Fruit fly (Drosophila melanogaster) S2 (cell line): ENCODE measurements around the gene Rpt3.

ENCODE experiments used
- CG8478 ChIP-seq: fragments of >200 bp; optimal IDR thresholded peaks from 2 replicates; lab custom pipeline; 2018
- CTCF ChIP-seq, 2 experiments: fragments of >200 bp; optimal IDR thresholded peaks; 2 replicates each; lab custom pipeline; 2018

Rpt3 gene

DNA sequence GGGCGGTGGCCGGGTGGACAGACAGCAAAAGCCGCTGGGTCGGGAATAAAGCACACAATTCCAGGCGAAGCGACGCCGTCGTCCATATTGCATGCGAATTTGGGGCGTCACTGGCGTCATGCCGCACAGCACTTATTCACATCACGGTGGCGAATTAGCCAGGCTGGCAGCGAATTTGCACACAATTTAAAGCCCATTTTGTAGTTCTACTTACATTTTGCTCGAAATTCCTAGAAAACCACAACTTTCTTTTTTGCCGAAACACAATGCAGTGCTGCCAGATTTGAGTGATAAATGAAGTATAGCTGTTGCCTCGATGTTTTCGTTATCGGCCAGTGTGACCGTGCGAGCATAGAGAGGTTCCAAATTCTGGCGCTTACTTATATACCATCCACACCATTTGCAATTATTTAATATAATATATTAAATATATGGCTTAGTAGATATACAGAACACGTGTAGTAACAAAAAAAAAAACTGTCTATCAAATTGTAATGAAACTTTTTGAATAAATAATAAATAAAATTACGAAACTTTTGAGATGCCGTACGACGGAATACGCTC, 23.5 kb downstream of the Rpt3 start, which contains the start of gene Ran:
Gene Ran, minus strand, starts transcription at position 445 of the 564 bp plus-strand sequence.
- TF ChIP-seq CG8478 (lab: Kevin White, UChicago) (no peak), CTCF (optimal IDR thresholded peaks at IDR 0.05; lab: Kevin White, UChicago) (no peak)

DNA sequence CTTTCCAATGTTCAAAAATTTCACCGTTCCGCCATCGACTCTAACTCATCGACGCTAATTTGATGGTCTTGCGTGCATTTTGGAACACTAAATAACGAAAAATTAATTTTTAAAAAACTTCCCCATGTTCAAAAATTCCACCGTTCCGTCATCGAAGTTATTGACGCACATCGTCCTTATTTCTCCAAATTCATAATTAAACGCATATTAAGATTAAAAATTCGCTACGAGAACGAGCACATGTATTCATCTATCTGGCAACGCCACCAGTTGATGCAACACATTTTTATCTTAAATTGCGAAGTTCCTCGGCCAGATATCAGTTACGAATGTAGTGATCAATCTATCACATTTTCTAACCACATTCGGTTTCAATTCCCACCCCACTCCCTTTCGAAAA, 24.3 kb downstream of the Rpt3 start, which contains the start of gene Lint-1:
Gene Lint-1, plus strand, starts transcription at position 123 of the 400 bp plus-strand sequence.
- TF ChIP-seq CTCF (optimal IDR thresholded peaks at IDR 0.05; lab: Kevin White, UChicago) (no peak), CG8478 (lab: Kevin White, UChicago) (no peak)

DNA sequence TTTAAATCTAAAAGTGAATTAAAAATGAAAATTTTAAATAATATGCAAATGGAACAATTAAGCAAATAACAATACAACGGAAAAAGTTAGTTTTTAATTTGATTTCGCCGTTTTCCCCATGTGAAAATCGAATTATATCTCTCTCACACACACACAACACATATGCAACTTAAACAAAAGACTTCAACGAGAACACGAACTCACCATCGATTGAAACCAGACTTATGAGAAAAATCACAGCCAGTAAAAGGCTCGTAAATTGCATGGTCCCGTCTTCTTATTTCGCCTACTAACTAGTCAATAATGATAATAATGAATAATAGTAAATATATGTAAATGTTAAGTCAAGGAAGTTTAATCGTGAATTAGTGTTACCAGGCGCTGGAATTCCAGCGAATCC, 28.5 kb downstream of the Rpt3 start:
- TF ChIP-seq CG8478 (lab: Kevin White, UChicago) (no peak), CTCF (optimal IDR thresholded peaks at IDR 0.05; lab: Kevin White, UChicago) (no peak)

DNA sequence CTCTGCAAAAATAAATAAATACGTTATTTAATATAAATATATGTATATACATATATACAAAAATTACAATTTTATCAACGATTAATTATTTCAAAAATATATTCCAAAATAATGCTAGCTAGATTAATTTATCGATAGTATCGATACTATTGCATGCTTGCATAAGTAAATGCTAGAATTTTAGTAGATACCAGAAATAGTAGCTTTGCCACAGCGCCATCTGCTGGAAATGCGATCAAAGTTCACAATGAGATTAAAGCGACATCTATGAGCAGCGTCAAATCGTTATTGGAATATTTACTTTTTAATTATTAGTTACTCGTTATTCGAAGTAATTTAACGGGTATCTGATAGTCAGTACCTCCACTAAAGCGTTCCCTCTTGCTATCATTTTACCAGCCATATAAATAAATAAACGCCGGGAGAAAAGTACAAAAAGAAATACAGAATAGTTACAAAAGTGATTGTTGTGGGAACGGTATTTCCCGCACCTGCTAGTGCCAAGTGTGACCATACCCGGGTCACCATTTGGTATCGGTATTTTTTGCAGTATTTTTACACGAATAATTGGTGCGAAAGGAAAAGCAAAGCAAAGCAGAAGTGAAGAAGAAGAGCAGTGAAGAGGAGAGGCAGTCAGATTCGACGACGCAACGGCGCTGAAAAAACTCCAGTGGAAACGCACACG, 29.1 kb downstream of the Rpt3 start, which contains the start of the genes rtv and Dlic:
Gene rtv, minus strand, starts transcription at position 165 of the 685 bp plus-strand sequence.
Gene Dlic, plus strand, starts transcription at position 596 of the 685 bp plus-strand sequence.
- TF ChIP-seq CG8478 (lab: Kevin White, UChicago) (no peak), CTCF (optimal IDR thresholded peaks at IDR 0.05; lab: Kevin White, UChicago) (peak; percentile 83 to 89)

DNA sequence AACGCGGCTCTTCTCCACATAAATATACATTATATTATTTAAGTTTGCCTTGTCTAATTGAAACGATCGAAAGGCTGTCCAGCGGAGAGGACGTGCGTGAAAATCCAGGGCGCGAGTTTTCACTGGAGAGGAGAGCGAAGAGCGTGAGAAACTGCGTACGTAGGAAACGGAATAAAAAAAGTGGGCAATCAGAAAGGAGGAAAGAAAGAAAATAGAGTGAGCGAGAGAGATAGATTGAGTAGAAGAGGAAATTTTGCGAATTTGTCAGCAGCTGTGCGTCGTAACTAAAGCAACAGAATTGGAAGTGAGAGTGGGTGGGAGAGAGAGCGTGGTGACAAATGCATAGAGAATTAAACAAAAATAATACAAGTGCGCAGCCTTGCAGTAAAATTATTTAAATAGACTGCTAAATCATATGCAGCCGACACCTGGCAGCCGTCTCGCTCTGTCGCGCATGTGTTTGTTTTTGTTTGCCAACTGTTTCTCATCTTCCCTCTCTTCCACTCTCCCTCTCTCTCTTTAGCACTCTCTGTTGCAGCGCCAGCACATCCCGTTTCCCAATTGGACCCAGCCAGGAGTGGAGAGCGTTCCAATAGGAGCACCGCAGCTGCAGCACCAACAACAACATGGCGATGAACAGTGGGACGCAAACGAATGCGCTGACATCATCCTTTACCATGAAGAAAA, 29.8 kb downstream of the Rpt3 start:
- TF ChIP-seq CTCF (optimal IDR thresholded peaks at IDR 0.05; lab: Kevin White, UChicago) (peak; percentile 1 to 18), CG8478 (lab: Kevin White, UChicago) (no peak)

DNA sequence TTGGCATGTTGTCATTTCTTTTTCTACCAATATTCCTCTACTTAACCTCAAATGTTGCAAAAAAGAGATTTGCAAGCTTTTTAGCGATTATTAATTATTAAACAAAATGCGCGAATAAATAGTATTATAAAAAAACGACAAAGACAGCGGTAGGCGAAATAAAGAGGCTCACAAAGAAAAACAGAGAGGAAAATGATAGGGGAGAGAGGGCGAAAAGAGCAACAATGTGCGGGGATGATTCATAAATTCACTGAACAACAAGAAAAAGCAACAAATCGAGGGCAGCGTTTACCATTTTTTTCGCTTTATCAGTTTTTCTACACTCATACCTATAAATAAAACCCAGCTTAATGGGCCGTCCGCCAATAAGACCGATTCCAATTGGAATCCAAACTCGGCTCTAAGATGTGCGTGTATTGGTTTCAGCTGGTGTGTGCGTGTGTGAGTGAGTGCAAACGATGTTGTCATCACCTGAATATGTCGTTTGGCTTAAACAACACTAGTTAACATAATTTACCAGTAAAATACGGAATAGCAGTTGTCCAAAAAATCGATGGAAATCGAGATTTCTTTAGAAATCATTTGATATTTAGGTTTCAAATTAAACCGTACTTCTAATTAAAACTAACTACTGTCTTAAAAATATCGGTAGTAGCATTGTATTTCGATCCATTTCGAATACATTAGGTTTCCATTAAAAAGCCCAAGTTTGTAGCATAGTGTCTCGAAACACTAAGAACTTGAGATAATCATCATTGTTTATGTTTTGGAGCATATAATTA, 31.1 kb downstream of the Rpt3 start:
- TF ChIP-seq CTCF (optimal IDR thresholded peaks at IDR 0.05; lab: Kevin White, UChicago) (no peak), CG8478 (lab: Kevin White, UChicago) (no peak)

DNA sequence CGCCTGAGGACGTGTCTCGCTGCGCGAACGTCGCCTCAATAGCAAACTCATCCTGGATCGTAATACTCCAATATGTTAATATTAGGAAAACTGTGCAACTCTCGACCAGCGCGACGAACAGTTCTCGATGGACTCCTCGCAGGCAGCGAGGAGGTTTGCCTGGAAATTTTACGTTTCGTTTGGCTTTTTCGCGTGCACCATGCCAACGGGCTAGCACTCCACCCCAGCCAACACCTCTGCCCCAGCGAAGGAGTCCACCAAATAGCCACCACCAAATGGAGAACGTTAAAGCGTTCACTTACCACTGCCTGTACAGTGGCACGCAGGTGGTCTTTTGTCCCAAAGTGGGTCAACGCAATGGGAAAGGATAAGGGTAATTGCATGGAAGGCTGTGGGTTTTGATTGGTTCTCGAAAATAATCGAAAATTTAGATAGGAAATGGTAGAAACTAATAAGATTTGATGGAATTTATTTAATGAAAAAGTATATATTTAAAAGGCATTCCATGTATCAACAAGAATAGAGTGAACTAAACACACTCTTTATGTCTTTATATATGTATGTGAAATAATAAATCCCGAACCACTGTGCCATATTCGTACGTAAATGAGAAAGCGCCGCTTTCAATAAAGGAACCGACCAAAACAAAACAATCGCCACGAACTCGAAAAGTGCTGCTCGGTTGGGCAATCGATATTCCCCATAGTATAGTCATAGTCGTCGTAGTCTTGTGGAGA, 35.0 kb downstream of the Rpt3 start, which contains the start of gene CG32668:
Gene CG32668, minus strand, starts transcription at position 51 of the 737 bp plus-strand sequence.
- TF ChIP-seq CG8478 (lab: Kevin White, UChicago) (no peak), CTCF (optimal IDR thresholded peaks at IDR 0.05; lab: Kevin White, UChicago) (no peak)

DNA sequence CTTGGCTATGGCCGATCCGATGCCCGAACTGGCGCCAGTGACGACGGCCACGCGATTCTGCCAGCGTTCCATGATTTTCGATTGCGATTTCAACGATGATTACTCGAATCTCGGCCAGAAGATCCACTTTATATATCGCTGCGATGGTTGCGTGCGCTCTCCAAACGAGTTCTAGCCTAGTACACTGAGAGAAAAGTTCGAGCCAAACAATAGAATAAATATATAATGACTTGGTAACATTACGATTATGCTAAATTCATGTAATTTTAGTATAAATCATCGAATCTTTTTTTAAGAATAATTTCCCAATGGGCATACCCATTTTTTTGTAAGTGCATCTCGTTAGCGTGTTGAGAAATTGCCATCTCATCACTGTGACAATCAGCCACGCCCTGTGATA, 44.1 kb downstream of the Rpt3 start, which contains the start of gene Antdh:
Gene Antdh, minus strand, starts transcription at position 101 of the 400 bp plus-strand sequence.
- TF ChIP-seq CG8478 (lab: Kevin White, UChicago) (no peak), CTCF (optimal IDR thresholded peaks at IDR 0.05; lab: Kevin White, UChicago) (no peak)

DNA sequence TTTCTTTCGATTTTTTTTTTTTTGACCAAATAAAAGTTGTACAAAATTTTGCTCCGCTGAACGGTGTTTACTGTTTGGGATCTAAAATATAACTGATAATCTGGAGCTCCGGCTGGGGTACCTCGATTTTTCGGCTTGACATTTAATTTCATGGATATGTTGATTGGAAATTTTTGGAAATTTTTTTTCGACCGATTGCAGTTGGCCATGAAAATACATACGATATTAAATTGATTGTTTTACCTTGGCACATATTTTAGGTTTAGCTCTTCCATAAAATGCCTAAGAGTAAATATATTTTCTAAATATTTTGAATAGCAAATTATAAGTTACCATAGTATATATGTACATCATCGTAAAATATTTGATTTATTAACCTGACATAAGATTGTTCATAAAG, 45.7 kb downstream of the Rpt3 start, which contains the start of gene CG1394:
Gene CG1394, minus strand, starts transcription at position 101 of the 400 bp plus-strand sequence.
- no peak for TF ChIP-seq CG8478 (lab: Kevin White, UChicago)
- TF ChIP-seq CTCF (optimal IDR thresholded peaks at IDR 0.05; lab: Kevin White, UChicago), result no peak

DNA sequence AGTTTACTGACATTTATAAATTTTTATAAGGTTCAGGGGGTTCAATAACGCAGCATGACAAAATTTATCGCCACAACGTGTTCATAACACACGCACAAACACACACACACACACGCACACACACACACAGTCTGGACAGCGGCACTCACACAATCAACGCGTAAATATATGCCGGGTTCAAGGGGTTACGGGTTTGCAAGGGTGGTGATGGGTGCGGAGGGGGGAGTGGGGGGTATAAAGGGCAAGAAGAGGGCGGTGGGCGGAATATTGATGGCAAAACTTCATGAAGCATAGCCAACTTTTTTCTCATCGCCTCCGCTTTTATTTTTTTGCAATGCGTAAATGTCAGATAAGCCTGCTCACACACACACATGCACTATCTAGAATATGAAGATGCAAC, 51.2 kb downstream of the Rpt3 start:
- no peak for TF ChIP-seq CTCF (optimal IDR thresholded peaks at IDR 0.05; lab: Kevin White, UChicago)
- TF ChIP-seq CG8478 (lab: Kevin White, UChicago), result no peak
